Worm (Caenorhabditis elegans) whole organism, young adult: Measurements from ENCODE around the gene Y54G2A.32.
A peak's percentile ranks its signal among the peaks of the same experiment; 100 is the strongest.
"Not testable (repeated sequence)": the region's sequence is repeated elsewhere in the genome, so short reads cannot be mapped to it uniquely, and the experiment has no call there.

Experiments
- B0261.1 ChIP-seq: sonication (generic microtip); optimal IDR thresholded peaks from 2 replicates; lab custom pipeline; 2016; ENCODE audit warnings: mild to moderate bottlenecking, missing genetic modification characterization, moderate library complexity, missing compliant biosample characterization
- B0336.3 ChIP-seq: fragments of 200-800 bp; sonication (Bioruptor generic); IDR thresholded peaks from 2 replicates; pipeline ENCODE4 v1.3.6; 2022; ENCODE audit warnings: missing genetic modification characterization, missing compliant biosample characterization
- F10E7.11 ChIP-seq: sonication (generic microtip); optimal IDR thresholded peaks from 2 replicates; lab custom pipeline; 2017; ENCODE audit warnings: mild to moderate bottlenecking, missing genetic modification characterization, moderate library complexity, missing compliant biosample characterization
- F22D6.2 ChIP-seq: sonication (generic microtip); optimal IDR thresholded peaks from 2 replicates; lab custom pipeline; 2016; ENCODE audit warnings: mild to moderate bottlenecking, missing genetic modification characterization, missing compliant biosample characterization
- F23B12.7 ChIP-seq: sonication (generic microtip); optimal IDR thresholded peaks from 2 replicates; lab custom pipeline; 2017; ENCODE audit warnings: missing genetic modification characterization, mild to moderate bottlenecking, missing compliant biosample characterization, antibody characterized with exemption, moderate library complexity; ENCODE audit not compliant: insufficient read depth
- F37B4.10 ChIP-seq: fragments of 200-800 bp; sonication (Bioruptor generic); IDR thresholded peaks from 2 replicates; pipeline ENCODE4 v1.3.6; 2022; ENCODE audit warnings: missing genetic modification characterization, missing compliant biosample characterization
- Y53F4B.3 ChIP-seq: fragments of 200-800 bp; sonication (Bioruptor generic); IDR thresholded peaks from 2 replicates; pipeline ENCODE4 v1.3.6; 2022; ENCODE audit warnings: missing genetic modification reagents, missing genetic modification characterization, missing compliant biosample characterization
- Y67H2A.10 ChIP-seq: fragments of 200-800 bp; sonication (Bioruptor generic); conservative IDR thresholded peaks from 2 replicates; pipeline ENCODE4 v1.3.6; 2022; ENCODE audit warnings: missing genetic modification reagents, missing genetic modification characterization, missing compliant biosample characterization
- Y79H2A.3 ChIP-seq: fragments of 200-800 bp; sonication (Bioruptor generic); conservative IDR thresholded peaks from 2 replicates; pipeline ENCODE4 v1.3.6; 2022; ENCODE audit warnings: missing genetic modification reagents, missing genetic modification characterization, missing compliant biosample characterization
- ZK185.1 ChIP-seq: sonication (generic microtip); optimal IDR thresholded peaks from 2 replicates; lab custom pipeline; 2016; ENCODE audit warnings: mild to moderate bottlenecking, missing genetic modification characterization, missing compliant biosample characterization; ENCODE audit not compliant: poor library complexity, severe bottlenecking
- ama-1 ChIP-seq, 3 experiments: fragments of 150-350 bp in 1 of 3; sonication (generic microtip) in 2 of 3; optimal IDR thresholded peaks; 2 replicates each; lab custom pipeline; 2014 to 2018; ENCODE audit warnings: missing biosample characterization in 2 of 3, missing genetic modification characterization in 2 of 3, missing genetic modification reagents in 2 of 3
- aptf-2 ChIP-seq: fragments of 200-800 bp; sonication (Bioruptor generic); conservative IDR thresholded peaks from 2 replicates; pipeline ENCODE4 v1.3.6; 2022; ENCODE audit warnings: missing genetic modification reagents, missing genetic modification characterization, missing compliant biosample characterization
- aptf-3 ChIP-seq: fragments of 200-800 bp; sonication (Bioruptor generic); IDR thresholded peaks from 2 replicates; pipeline ENCODE4 v1.3.6; 2022; ENCODE audit warnings: missing genetic modification characterization, missing compliant biosample characterization
- athp-1 ChIP-seq: sonication (generic microtip); optimal IDR thresholded peaks from 2 replicates; lab custom pipeline; 2017; ENCODE audit warnings: mild to moderate bottlenecking, missing genetic modification characterization, missing compliant biosample characterization
- bed-2 ChIP-seq: fragments of 200-800 bp; sonication (Bioruptor generic); IDR thresholded peaks from 2 replicates; pipeline ENCODE4 v1.3.6; 2022; ENCODE audit warnings: missing genetic modification reagents, missing genetic modification characterization, missing compliant biosample characterization
- ceh-100 ChIP-seq: fragments of 200-800 bp; sonication (Bioruptor generic); IDR thresholded peaks from 2 replicates; pipeline ENCODE4 v1.3.6; 2022; ENCODE audit warnings: missing genetic modification reagents, missing genetic modification characterization, missing compliant biosample characterization
- ceh-40 ChIP-seq: fragments of 200-800 bp; sonication (Bioruptor generic); IDR thresholded peaks from 2 replicates; pipeline ENCODE4 v1.3.6; 2022; ENCODE audit warnings: missing genetic modification characterization, missing compliant biosample characterization
- ceh-79 ChIP-seq: sonication (generic microtip); optimal IDR thresholded peaks from 2 replicates; lab custom pipeline; 2017; ENCODE audit warnings: mild to moderate bottlenecking, missing genetic modification characterization, missing compliant biosample characterization
- die-1 ChIP-seq: sonication (generic microtip); optimal IDR thresholded peaks from 2 replicates; lab custom pipeline; 2016; ENCODE audit warnings: missing genotype, mild to moderate bottlenecking, missing genetic modification characterization, missing compliant biosample characterization
- dpl-1 ChIP-seq: fragments of 150-350 bp; optimal IDR thresholded peaks from 2 replicates; lab custom pipeline; 2014; ENCODE audit warnings: missing biosample characterization, missing genetic modification reagents, missing genetic modification characterization
- efl-1 ChIP-seq: fragments of 150-350 bp; optimal IDR thresholded peaks from 2 replicates; lab custom pipeline; 2014; ENCODE audit warnings: missing biosample characterization, missing genetic modification reagents, missing genetic modification characterization
- him-1 ChIP-seq: sonication (generic microtip); optimal IDR thresholded peaks from 2 replicates; lab custom pipeline; 2016; ENCODE audit warnings: missing genotype, missing genetic modification reagents, missing genetic modification characterization, missing compliant biosample characterization
- hlh-26 ChIP-seq: fragments of 200-800 bp; sonication (Bioruptor generic); conservative IDR thresholded peaks from 2 replicates; pipeline ENCODE4 v1.3.6; 2022; ENCODE audit warnings: missing genetic modification reagents, missing genetic modification characterization, missing compliant biosample characterization
- hsf-1 ChIP-seq: fragments of 200-800 bp; sonication (Bioruptor generic); IDR thresholded peaks from 2 replicates; pipeline ENCODE4 v1.3.6; 2022; ENCODE audit warnings: missing genetic modification reagents, missing genetic modification characterization, missing compliant biosample characterization
- let-526 ChIP-seq: fragments of 200-800 bp; sonication (Bioruptor generic); IDR thresholded peaks from 2 replicates; pipeline ENCODE4 v1.3.6; 2022; ENCODE audit warnings: missing genetic modification reagents, missing genetic modification characterization, missing compliant biosample characterization
- lin-26 ChIP-seq: fragments of 200-800 bp; sonication (Bioruptor generic); IDR thresholded peaks from 2 replicates; pipeline ENCODE4 v1.3.6; 2022; ENCODE audit warnings: missing genetic modification reagents, missing genetic modification characterization, missing compliant biosample characterization
- lsl-1 ChIP-seq: fragments of 200-800 bp; sonication (Bioruptor generic); optimal IDR thresholded peaks from 2 replicates; lab custom pipeline; 2018; ENCODE audit warnings: mild to moderate bottlenecking, missing genetic modification characterization, moderate library complexity, missing compliant biosample characterization
- madf-10 ChIP-seq: sonication (generic microtip); optimal IDR thresholded peaks from 2 replicates; lab custom pipeline; 2016; ENCODE audit warnings: mild to moderate bottlenecking, missing genetic modification characterization, missing compliant biosample characterization
- nfya-1 ChIP-seq: sonication (generic microtip); optimal IDR thresholded peaks from 2 replicates; lab custom pipeline; 2017; ENCODE audit warnings: antibody characterized with exemption, missing compliant biosample characterization, missing genetic modification characterization, borderline replicate concordance; ENCODE audit not compliant: insufficient read depth
- nfya-2 ChIP-seq: fragments of 200-800 bp; sonication (Bioruptor generic); IDR thresholded peaks from 2 replicates; pipeline ENCODE4 v1.3.6; 2022; ENCODE audit warnings: missing genetic modification reagents, missing genetic modification characterization, missing compliant biosample characterization
- nhr-120 ChIP-seq: fragments of 200-800 bp; sonication (Bioruptor generic); IDR thresholded peaks from 2 replicates; pipeline ENCODE4 v1.3.6; 2022; ENCODE audit warnings: missing genetic modification characterization, missing compliant biosample characterization
- nhr-179 ChIP-seq: sonication (generic microtip); optimal IDR thresholded peaks from 2 replicates; lab custom pipeline; 2016; ENCODE audit warnings: mild to moderate bottlenecking, missing genetic modification characterization, missing compliant biosample characterization
- nhr-90 ChIP-seq: sonication (generic microtip); optimal IDR thresholded peaks from 2 replicates; lab custom pipeline; 2016; ENCODE audit warnings: missing genotype, mild to moderate bottlenecking, missing genetic modification characterization, missing compliant biosample characterization
- rcor-1 ChIP-seq: fragments of 200-800 bp; sonication (Bioruptor generic); IDR thresholded peaks from 2 replicates; pipeline ENCODE4 v1.3.6; 2022; ENCODE audit warnings: missing genetic modification reagents, missing genetic modification characterization, missing compliant biosample characterization
- rec-8 ChIP-seq, 2 experiments: sonication (generic microtip); optimal IDR thresholded peaks; 2 replicates each; lab custom pipeline; 2016; ENCODE audit warnings: mild to moderate bottlenecking in 2 of 2, missing genetic modification characterization in 2 of 2, missing genetic modification reagents in 2 of 2, missing genotype in 2 of 2, missing biosample characterization in 1 of 2, missing compliant biosample characterization in 1 of 2, moderate library complexity in 1 of 2
- repo-1 ChIP-seq: sonication (generic microtip); optimal IDR thresholded peaks from 2 replicates; lab custom pipeline; 2017; ENCODE audit warnings: mild to moderate bottlenecking, missing genetic modification characterization, missing compliant biosample characterization
- sdz-38 ChIP-seq: sonication (generic microtip); optimal IDR thresholded peaks from 2 replicates; lab custom pipeline; 2016; ENCODE audit warnings: missing genotype, missing genetic modification characterization, missing compliant biosample characterization
- snpc-4 ChIP-seq, 5 experiments: fragments of 150-350 bp in 1 of 5; sonication (generic microtip) in 4 of 5; optimal IDR thresholded peaks; 2 replicates each; lab custom pipeline; 2014 to 2018; ENCODE audit warnings: missing genetic modification characterization in 5 of 5, missing biosample characterization in 3 of 5, antibody characterized with exemption in 2 of 5, mild to moderate bottlenecking in 2 of 5, missing compliant biosample characterization in 2 of 5, missing genotype in 2 of 5, moderate library complexity in 2 of 5, missing genetic modification reagents in 1 of 5
- tbp1 ChIP-seq: fragments of 200-800 bp; sonication (Bioruptor generic); optimal IDR thresholded peaks from 2 replicates; lab custom pipeline; 2018; ENCODE audit warnings: mild to moderate bottlenecking, missing genetic modification characterization, missing compliant biosample characterization
- unc-62 ChIP-seq: fragments of 150-350 bp; optimal IDR thresholded peaks from 2 replicates; lab custom pipeline; 2014; ENCODE audit warnings: missing biosample characterization, missing genetic modification reagents, missing genetic modification characterization
- zfh-2 ChIP-seq: fragments of 200-800 bp; sonication (Bioruptor generic); conservative IDR thresholded peaks from 2 replicates; pipeline ENCODE4 v1.3.6; 2022; ENCODE audit warnings: missing genetic modification reagents, missing genetic modification characterization, missing compliant biosample characterization
- zim-3 ChIP-seq: sonication (generic microtip); optimal IDR thresholded peaks from 2 replicates; lab custom pipeline; 2017; ENCODE audit warnings: mild to moderate bottlenecking, missing genetic modification characterization, moderate library complexity, missing compliant biosample characterization
- ztf-25 ChIP-seq: fragments of 200-800 bp; sonication (Bioruptor generic); IDR thresholded peaks from 2 replicates; pipeline ENCODE4 v1.3.6; 2022; ENCODE audit warnings: missing genetic modification reagents, missing genetic modification characterization, missing compliant biosample characterization
- ztf-3 ChIP-seq: fragments of 200-800 bp; sonication (Bioruptor generic); optimal IDR thresholded peaks from 2 replicates; lab custom pipeline; 2018; ENCODE audit warnings: mild to moderate bottlenecking, missing genetic modification characterization, missing compliant biosample characterization
- ztf-6 ChIP-seq: fragments of 200-800 bp; sonication (Bioruptor generic); IDR thresholded peaks from 2 replicates; pipeline ENCODE4 v1.3.6; 2022; ENCODE audit warnings: missing genetic modification reagents, missing genetic modification characterization, missing compliant biosample characterization

Y54G2A.32 gene

ce11 chrIV:2801004-2801403 is 2.7 kb upstream of the Y54G2A.32 start (continued):
- TF ChIP-seq snpc-4 (GFP tag; optimal IDR thresholded peaks at IDR 0.05; lab: Kevin White, UChicago) (peak; percentile 59), snpc-4 (tag; optimal IDR thresholded peaks at IDR 0.05; lab: Kevin White, UChicago) (peak in 3 of 4 experiments; percentile 15 to 56 (median 26)), nhr-179 (tag; lab: Kevin White, UChicago) (no peak), rec-8 (tag; optimal IDR thresholded peaks at IDR 0.05; lab: Kevin White, UChicago) (peak in 1 of 2 experiments; percentile 78), F10E7.11 (tag; lab: Kevin White, UChicago) (no peak), ztf-25 (GFP tag; lab: Robert Waterston, UW) (peak; percentile 76; the same call in 1 of the 2 replicates), ztf-3 (GFP tag; lab: Kevin White, UChicago) (no peak), hlh-26 (GFP tag; lab: Robert Waterston, UW) (no peak), B0261.1 (tag; lab: Kevin White, UChicago) (peak; percentile 88), B0336.3 (GFP tag; lab: Robert Waterston, UW) (no peak), athp-1 (peak; percentile 11), ama-1 (optimal IDR thresholded peaks at IDR 0.05; lab: Kevin White, UChicago) (no peak), ama-1 (GFP tag; optimal IDR thresholded peaks at IDR 0.05; lab: Kevin White, UChicago) (peak in 1 of 2 experiments; percentile 54), ceh-100 (no peak), Y79H2A.3 (GFP tag; lab: Robert Waterston, UW) (no peak), bed-2 (GFP tag; lab: Robert Waterston, UW) (no peak), nhr-120 (GFP tag; lab: Robert Waterston, UW) (no peak), F22D6.2 (tag; lab: Kevin White, UChicago) (no peak), madf-10 (tag; lab: Kevin White, UChicago) (no peak), rcor-1 (0 out of 2 replicates have a peak, but pooled peaks have one; percentile 46), Y67H2A.10 (GFP tag; lab: Robert Waterston, UW) (no peak), ztf-6 (GFP tag; lab: Robert Waterston, UW) (no peak), ceh-40 (GFP tag; lab: Robert Waterston, UW) (0 out of 2 replicates have a peak, but pooled peaks have one; percentile 57), F37B4.10 (GFP tag; lab: Robert Waterston, UW) (no peak)

DNA sequence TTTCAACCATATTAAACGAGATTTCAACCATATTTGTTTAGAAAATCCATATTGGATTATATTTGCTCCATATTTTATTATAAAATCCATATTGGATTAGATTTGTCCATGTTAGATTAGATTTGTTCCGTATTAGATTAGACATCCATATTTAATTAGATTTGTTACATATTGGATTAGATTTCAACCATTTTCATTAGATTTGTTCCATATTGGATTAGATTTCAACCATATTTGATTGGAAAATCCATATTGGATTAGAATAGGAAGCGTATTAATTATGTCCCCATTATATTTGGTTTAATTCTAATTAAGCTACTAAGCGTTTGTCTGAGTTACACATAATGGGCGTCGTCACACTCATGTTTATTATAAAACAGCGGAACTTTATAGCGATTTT is 2.2 kb upstream of the Y54G2A.32 start, which contains the start of gene Y54G2A.44:
Y54G2A.44 (plus strand) TSS at position 301 of the 400 bp plus-strand sequence.
- TF ChIP-seq nfya-2; sdz-38 (tag; lab: Kevin White, UChicago); ZK185.1 (tag; lab: Kevin White, UChicago): not testable (repeated sequence)

ce11 chrIV:2802193-2802592 is 1.6 kb upstream of the Y54G2A.32 start:
- TF ChIP-seq F23B12.7 (tag; lab: Kevin White, UChicago) (peak; percentile 29), unc-62 (GFP tag; lab: Kevin White, UChicago) (no peak), efl-1 (GFP tag; lab: Kevin White, UChicago) (no peak), let-526 (GFP tag; lab: Robert Waterston, UW) (no peak), lin-26 (GFP tag; lab: Robert Waterston, UW) (peak; percentile 86), hsf-1 (no peak), nfya-1 (tag; lab: Kevin White, UChicago) (no peak), madf-10 (tag; lab: Kevin White, UChicago) (peak; percentile 33), lsl-1 (GFP tag; lab: Kevin White, UChicago) (peak; percentile 9), repo-1 (tag; lab: Kevin White, UChicago) (no peak), nhr-90 (tag; lab: Kevin White, UChicago) (peak; percentile 63), die-1 (peak; percentile 66), zim-3 (tag; lab: Kevin White, UChicago) (peak; percentile 70), ceh-79 (tag; lab: Kevin White, UChicago) (no peak), tbp1 (GFP tag; lab: Kevin White, UChicago) (peak; percentile 96), dpl-1 (no peak), Y79H2A.3 (GFP tag; lab: Robert Waterston, UW) (no peak), zfh-2 (GFP tag; lab: Robert Waterston, UW) (no peak), him-1 (tag; lab: Kevin White, UChicago) (no peak), aptf-3 (no peak), Y53F4B.3 (GFP tag; lab: Robert Waterston, UW) (no peak), aptf-2 (GFP tag; lab: Robert Waterston, UW) (no peak), bed-2 (GFP tag; lab: Robert Waterston, UW) (no peak), B0261.1 (tag; lab: Kevin White, UChicago) (peak; percentile 85)
